Fruit fly (Drosophila melanogaster): ENCODE data around the gene CG32579.

The CG32579 gene

DNA sequence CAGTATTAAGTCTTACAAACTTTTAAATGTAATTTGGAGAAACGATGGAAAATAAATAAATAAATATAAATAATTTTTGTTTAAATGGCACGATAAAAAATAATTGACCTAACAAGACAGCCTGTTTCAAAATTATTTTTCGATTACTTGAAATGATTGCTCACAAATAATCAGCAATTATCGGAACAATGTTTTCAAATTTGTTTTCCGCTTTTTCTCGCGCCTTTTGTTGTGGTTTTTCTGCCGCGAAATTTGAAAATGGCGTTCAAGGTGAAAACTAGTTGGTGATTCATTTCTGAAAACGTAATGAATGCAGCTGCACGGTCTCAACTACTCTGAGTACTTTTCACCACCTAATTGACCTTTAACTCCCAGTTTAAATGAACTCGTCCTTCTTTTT, 2.0 kb upstream of the CG32579 start:
- TF ChIP-seq CG8319 (GFP tag; optimal IDR thresholded peaks at IDR 0.05) (no peak), CG11902 (GFP tag; optimal IDR thresholded peaks at IDR 0.05) (no peak), esn (GFP tag; optimal IDR thresholded peaks at IDR 0.05) (no peak), ss (GFP tag; optimal IDR thresholded peaks at IDR 0.05) (no peak), net (GFP tag; optimal IDR thresholded peaks at IDR 0.05) (no peak), salr (GFP tag; optimal IDR thresholded peaks at IDR 0.05) (no peak), Eip93F (GFP tag; optimal IDR thresholded peaks at IDR 0.05) (no peak), achi (GFP tag; optimal IDR thresholded peaks at IDR 0.05) (no peak), Sox102F (GFP tag; optimal IDR thresholded peaks at IDR 0.05) (no peak), topi (GFP tag; optimal IDR thresholded peaks at IDR 0.05) (no peak), Eip78C (GFP tag) (no peak), CG11762 (GFP tag; optimal IDR thresholded peaks at IDR 0.05; ENCODE audit: insufficient read depth) (no peak), Ets96B (tag; optimal IDR thresholded peaks at IDR 0.05) (no peak), Hr39 (GFP tag; optimal IDR thresholded peaks at IDR 0.05) (no peak)

DNA sequence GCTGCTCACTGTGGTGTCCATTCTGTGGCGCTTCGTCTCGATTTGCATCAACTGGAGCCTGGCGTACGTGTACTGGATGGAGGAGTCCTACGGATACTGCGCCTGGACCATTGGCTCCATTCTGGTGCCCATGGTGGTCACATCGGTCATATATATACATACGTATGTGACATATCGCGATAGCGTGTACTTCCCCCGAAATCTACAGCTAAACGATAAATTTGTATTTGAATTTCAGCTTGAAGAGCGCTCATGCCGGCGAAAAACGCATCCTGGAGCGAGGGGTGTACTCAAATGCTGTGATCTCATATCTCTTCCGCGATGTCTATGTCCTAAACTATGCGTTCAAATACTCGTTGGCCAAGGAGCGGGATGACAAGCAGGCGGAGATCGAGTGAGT, 450 bp downstream of the CG32579 start:
- TF ChIP-seq CG10631 (GFP tag; optimal IDR thresholded peaks at IDR 0.05) (no peak), CG4318 (GFP tag; optimal IDR thresholded peaks at IDR 0.05) (no peak), Smox (GFP tag; optimal IDR thresholded peaks at IDR 0.05) (no peak), Eip78C (GFP tag) (peak; percentile 19)

DNA sequence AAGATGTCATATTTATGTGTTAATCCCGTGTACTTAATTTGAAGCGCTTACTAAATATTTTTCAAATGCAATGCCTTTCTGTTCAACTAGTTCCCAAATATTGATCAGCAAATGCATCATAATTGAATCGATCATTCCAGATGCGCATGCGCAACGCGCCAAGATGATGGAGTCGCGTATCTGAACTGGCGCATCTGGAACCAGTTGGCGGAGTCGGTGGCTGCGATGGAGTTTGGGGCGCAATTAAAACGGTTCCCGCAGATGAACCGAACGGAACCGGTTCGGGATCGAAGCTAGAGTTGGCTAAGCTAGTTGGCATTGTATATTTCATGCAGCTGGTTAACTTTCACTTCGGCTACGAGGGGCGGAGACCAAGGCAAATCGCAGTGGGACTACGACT, 2.4 kb downstream of the CG32579 start, which contains the start of gene CalpC:
Gene CalpC (plus strand): TSS at position 292 of the 400 bp plus-strand sequence.
- no peak for TF ChIP-seq OdsH (GFP tag; optimal IDR thresholded peaks at IDR 0.05)
- no peak for TF ChIP-seq CG15336 (GFP tag; IDR thresholded peaks at IDR 0.05)
- TF ChIP-seq ss (GFP tag; optimal IDR thresholded peaks at IDR 0.05): peak; percentile 13 to 45
- peak; percentile 48 for TF ChIP-seq CG1621 (tag; optimal IDR thresholded peaks at IDR 0.05)
- no peak for TF ChIP-seq CG34406 (GFP tag; optimal IDR thresholded peaks at IDR 0.05)
- no peak for TF ChIP-seq lz (GFP tag; optimal IDR thresholded peaks at IDR 0.05)
- no peak for TF ChIP-seq CG6792 (GFP tag; optimal IDR thresholded peaks at IDR 0.05)
- no peak for TF ChIP-seq Hr39 (GFP tag; optimal IDR thresholded peaks at IDR 0.05)

DNA sequence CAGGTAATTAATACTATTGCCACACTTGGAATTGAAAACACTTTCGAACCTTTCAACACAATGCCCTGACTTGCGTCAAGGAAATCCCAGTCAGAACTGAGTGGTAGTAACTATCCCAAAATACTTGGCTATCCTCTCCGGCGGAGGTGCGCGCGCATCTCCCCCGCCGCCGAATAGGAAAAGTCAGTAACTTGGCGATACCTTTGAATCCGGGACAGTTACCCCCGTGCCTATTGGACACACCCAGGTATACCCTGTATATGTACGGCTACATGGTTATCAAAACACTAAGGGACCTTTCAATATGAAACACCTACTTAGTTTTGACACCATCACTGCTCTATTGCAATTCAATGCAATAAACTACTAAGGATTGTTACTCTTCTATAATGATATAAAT, 7.6 kb downstream of the CG32579 start, which contains the start of gene CG9919:
Gene CG9919 (minus strand): TSS at position 101 of the 400 bp plus-strand sequence.
- no peak for TF ChIP-seq Smox (GFP tag; optimal IDR thresholded peaks at IDR 0.05)
- TF ChIP-seq topi (GFP tag; optimal IDR thresholded peaks at IDR 0.05): no peak

DNA sequence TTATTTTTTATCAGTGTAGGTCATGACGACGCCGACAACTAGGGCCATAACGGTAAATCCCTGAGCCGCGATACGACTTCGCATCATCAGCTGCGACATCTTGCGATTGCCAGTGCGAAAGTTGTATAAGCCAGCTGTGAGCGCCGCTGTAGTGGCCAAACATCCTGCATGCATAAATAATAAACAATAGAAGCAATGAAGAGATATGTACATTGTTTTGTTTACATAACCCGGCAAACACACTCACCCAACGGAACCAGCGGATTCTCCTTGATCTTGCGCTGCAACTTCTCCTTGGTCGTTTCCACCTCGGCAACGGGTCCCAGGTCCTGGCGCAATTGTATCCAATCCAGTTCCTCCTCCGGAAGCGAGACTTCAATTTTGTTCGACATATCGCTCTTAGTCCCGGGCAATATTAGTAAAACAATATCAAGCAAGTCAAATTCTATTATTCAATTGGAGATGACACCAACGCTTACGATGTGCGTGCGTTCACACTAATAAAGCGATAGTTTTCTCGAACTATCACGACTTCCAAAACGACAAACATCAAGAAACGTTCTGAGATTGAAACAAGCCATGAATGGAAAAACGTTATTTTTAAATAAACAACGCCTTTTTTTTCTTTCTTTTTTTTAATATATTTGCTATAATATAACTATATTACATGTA, 8.6 kb downstream of the CG32579 start:
- TF ChIP-seq Eip93F (GFP tag; optimal IDR thresholded peaks at IDR 0.05) (no peak), Eip78C (GFP tag) (peak; percentile 59), salr (GFP tag; optimal IDR thresholded peaks at IDR 0.05) (no peak), CG16779 (tag; optimal IDR thresholded peaks at IDR 0.05) (no peak), CG11294 (GFP tag; IDR thresholded peaks at IDR 0.05) (no peak), CG6276 (GFP tag; optimal IDR thresholded peaks at IDR 0.05) (no peak), fkh (GFP tag; optimal IDR thresholded peaks at IDR 0.05) (peak; percentile 90)

DNA sequence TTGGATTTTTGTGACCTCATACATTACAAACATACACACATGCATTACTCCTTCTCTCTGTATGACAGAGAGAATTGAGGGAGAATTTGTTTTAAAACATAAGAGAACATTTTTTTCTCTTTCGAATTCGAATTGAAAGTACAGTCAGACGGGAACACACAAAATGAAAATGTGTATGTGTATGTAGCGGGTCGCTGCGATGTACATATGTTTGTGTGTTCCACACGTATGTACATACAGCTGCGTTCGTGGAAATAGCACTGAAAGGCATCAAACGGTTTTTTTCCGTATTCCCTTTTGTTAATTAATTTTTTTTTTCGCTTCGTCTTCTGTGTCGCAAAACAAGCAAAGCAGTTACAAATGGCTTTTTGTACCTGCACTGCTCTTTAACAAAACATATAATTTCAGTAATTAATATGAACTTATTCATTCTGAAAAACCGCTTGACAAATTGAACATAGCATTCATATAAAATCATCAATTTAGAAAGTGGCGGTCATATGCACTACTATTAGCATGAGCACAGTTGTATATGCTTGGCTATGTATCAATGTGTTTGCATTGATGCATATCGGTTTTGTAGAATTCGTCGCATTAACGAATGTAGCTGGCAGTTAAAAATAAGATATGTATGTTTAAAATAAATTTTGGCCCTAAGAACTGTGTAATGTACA, 9.7 kb downstream of the CG32579 start:
- peak; percentile 95 for TF ChIP-seq CG16779 (tag; optimal IDR thresholded peaks at IDR 0.05)
- peak; percentile 98 for TF ChIP-seq CG6276 (GFP tag; optimal IDR thresholded peaks at IDR 0.05)
- TF ChIP-seq Hr39 (GFP tag; optimal IDR thresholded peaks at IDR 0.05): peak; percentile 96
- TF ChIP-seq Eip78C (GFP tag): peak; percentile 99
- peak; percentile 91 to 94 for TF ChIP-seq salr (GFP tag; optimal IDR thresholded peaks at IDR 0.05)
- TF ChIP-seq acj6 (GFP tag; optimal IDR thresholded peaks at IDR 0.05): peak; percentile 94
- TF ChIP-seq ss (GFP tag; optimal IDR thresholded peaks at IDR 0.05): peak; percentile 95 to 98
- TF ChIP-seq cyc (GFP tag; optimal IDR thresholded peaks at IDR 0.05): peak; percentile 95
- peak; percentile 90 for TF ChIP-seq CG8319 (GFP tag; optimal IDR thresholded peaks at IDR 0.05)
- TF ChIP-seq net (GFP tag; optimal IDR thresholded peaks at IDR 0.05): peak; percentile 95
- peak; percentile 93 for TF ChIP-seq CG7368 (GFP tag; optimal IDR thresholded peaks at IDR 0.05)
- TF ChIP-seq dsx (GFP tag; optimal IDR thresholded peaks at IDR 0.05; ENCODE audit: poor library complexity, severe bottlenecking): peak; percentile 93
- peak; percentile 92 for TF ChIP-seq CG11294 (GFP tag; IDR thresholded peaks at IDR 0.05)
- peak; percentile 94 for TF ChIP-seq achi (GFP tag; optimal IDR thresholded peaks at IDR 0.05)
- TF ChIP-seq Eip93F (GFP tag; optimal IDR thresholded peaks at IDR 0.05): peak; percentile 88
- TF ChIP-seq CG4318 (GFP tag; optimal IDR thresholded peaks at IDR 0.05): peak; percentile 95
- peak; percentile 96 for TF ChIP-seq CG31627 (GFP tag; optimal IDR thresholded peaks at IDR 0.05)
- peak; percentile 97 for TF ChIP-seq dac (GFP tag; optimal IDR thresholded peaks at IDR 0.05)
- peak; percentile 97 for TF ChIP-seq fd59A (GFP tag; optimal IDR thresholded peaks at IDR 0.05)
- peak; percentile 90 for TF ChIP-seq CG11762 (GFP tag; optimal IDR thresholded peaks at IDR 0.05; ENCODE audit: insufficient read depth)
- peak; percentile 91 for TF ChIP-seq CG6163 (GFP tag; IDR thresholded peaks at IDR 0.05)
- TF ChIP-seq Lpt (GFP tag; optimal IDR thresholded peaks at IDR 0.05): peak; percentile 94
- peak; percentile 94 for TF ChIP-seq eg (GFP tag; IDR thresholded peaks at IDR 0.05)
- TF ChIP-seq topi (GFP tag; optimal IDR thresholded peaks at IDR 0.05): peak; percentile 98

Measured in whole organism, prepupa.